Fruit fly (Drosophila melanogaster): ENCODE results near the gene vn.

- no peak for TF ChIP-seq lola (GFP tag; optimal IDR thresholded peaks at IDR 0.05)
- no peak for TF ChIP-seq Myc (optimal IDR thresholded peaks at IDR 0.05)
- TF ChIP-seq br (GFP tag; optimal IDR thresholded peaks at IDR 0.05) = peak; percentile 65
- TF ChIP-seq GATAd (GFP tag; optimal IDR thresholded peaks at IDR 0.05) = no peak
- peak in 1 of 2 experiments; percentile 83 for TF ChIP-seq foxo (GFP tag; optimal IDR thresholded peaks at IDR 0.05)
- peak; percentile 72 for TF ChIP-seq h (GFP tag; optimal IDR thresholded peaks at IDR 0.05)
- no peak for TF ChIP-seq N (GFP tag; optimal IDR thresholded peaks at IDR 0.05)
- no peak for TF ChIP-seq CrebA (GFP tag; optimal IDR thresholded peaks at IDR 0.05; ENCODE audit: borderline replicate concordance)
- TF ChIP-seq psq (GFP tag; optimal IDR thresholded peaks at IDR 0.05) = peak; percentile 45
- peak; percentile 74 for TF ChIP-seq HLH106 (tag; optimal IDR thresholded peaks at IDR 0.05)
- no peak for TF ChIP-seq Hr78 (GFP tag; optimal IDR thresholded peaks at IDR 0.05)
Measured at dm6 chr3L:5862994-5863393, 17.5 kb upstream of the vn start.

Measured in whole organism, wandering third instar larva.